Worm (Caenorhabditis elegans) whole organism, late embryonic: ENCODE measurements around the gene F52G3.7.

Source experiments
- C08G9.2 ChIP-seq: sonication (generic microtip); optimal IDR thresholded peaks from 2 replicates; lab custom pipeline; 2016; ENCODE audit warnings: mild to moderate bottlenecking, missing genetic modification characterization, moderate library complexity, missing compliant biosample characterization
- C38D4.7 ChIP-seq: fragments of 200-800 bp; sonication (Bioruptor generic); optimal IDR thresholded peaks from 2 replicates; lab custom pipeline; 2018; ENCODE audit warnings: mild to moderate bottlenecking, missing genetic modification characterization, moderate library complexity, missing compliant biosample characterization
- Y22D7AL.16 ChIP-seq: sonication (generic microtip); optimal IDR thresholded peaks from 2 replicates; lab custom pipeline; 2016; ENCODE audit warnings: missing genetic modification characterization, missing compliant biosample characterization
- ama-1 ChIP-seq: fragments of 150-350 bp; optimal IDR thresholded peaks from 2 replicates; lab custom pipeline; 2014
- ceh-22 ChIP-seq: sonication (generic microtip); optimal IDR thresholded peaks from 2 replicates; lab custom pipeline; 2017; ENCODE audit warnings: missing biosample characterization, missing genetic modification characterization
- lin-11 ChIP-seq: fragments of 200-800 bp; sonication (Bioruptor generic); optimal IDR thresholded peaks from 2 replicates; lab custom pipeline; 2018; ENCODE audit warnings: mild to moderate bottlenecking, missing genetic modification characterization, missing compliant biosample characterization
- npax-4 ChIP-seq: sonication (generic microtip); optimal IDR thresholded peaks from 2 replicates; lab custom pipeline; 2016; ENCODE audit warnings: missing genetic modification characterization, missing compliant biosample characterization
- pat-9 ChIP-seq: fragments of 200-800 bp; sonication (Bioruptor generic); optimal IDR thresholded peaks from 2 replicates; lab custom pipeline; 2018; ENCODE audit warnings: mild to moderate bottlenecking, missing genetic modification characterization, moderate library complexity, missing compliant biosample characterization
- rnt-1 ChIP-seq: sonication (generic microtip); optimal IDR thresholded peaks from 2 replicates; lab custom pipeline; 2016; ENCODE audit warnings: missing genetic modification characterization, missing compliant biosample characterization
- sdc-2 ChIP-seq: sonication (generic microtip); optimal IDR thresholded peaks from 2 replicates; lab custom pipeline; 2016; ENCODE audit warnings: missing genotype, missing genetic modification characterization, missing compliant biosample characterization
- tbx-7 ChIP-seq: sonication (generic microtip); optimal IDR thresholded peaks from 2 replicates; lab custom pipeline; 2016; ENCODE audit warnings: missing genotype, missing genetic modification characterization, missing compliant biosample characterization

DNA sequence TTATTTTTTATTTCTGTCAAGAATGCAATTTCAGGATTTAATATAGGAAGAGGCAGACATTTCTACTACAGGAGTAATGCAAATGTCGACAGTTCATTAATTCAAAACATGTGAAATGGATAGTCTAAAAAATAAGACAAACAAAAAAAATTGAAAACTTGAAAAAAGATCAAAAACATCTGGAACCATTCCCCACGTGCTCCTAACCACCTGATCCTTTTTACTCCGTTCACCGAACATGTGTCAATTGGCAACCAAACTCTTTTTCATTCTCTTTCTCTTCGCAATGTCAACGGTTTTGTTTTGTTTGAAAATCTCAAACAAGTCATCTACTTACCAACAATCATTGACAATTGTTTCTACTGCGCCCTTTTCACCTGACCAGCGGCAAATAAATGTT lies 5.7 kb upstream of the F52G3.7 start:
- TF ChIP-seq tbx-7 (tag; lab: Kevin White, UChicago) (no peak), sdc-2 (tag; lab: Kevin White, UChicago) (no peak), rnt-1 (no peak), ceh-22 (tag; lab: Kevin White, UChicago) (no peak), ama-1 (lab: Kevin White, UChicago) (no peak), C38D4.7 (GFP tag; lab: Kevin White, UChicago) (no peak), lin-11 (tag; lab: Kevin White, UChicago) (no peak), Y22D7AL.16 (tag; lab: Kevin White, UChicago) (no peak), npax-4 (no peak), pat-9 (tag; lab: Kevin White, UChicago) (no peak), C08G9.2 (tag; lab: Kevin White, UChicago) (no peak)
